Worm (Caenorhabditis elegans) whole organism, L1 larva: ENCODE results near the gene F21E9.2.

ENCODE experiments used
- C34B4.2 ChIP-seq: sonication (generic microtip); optimal IDR thresholded peaks from 2 replicates; lab custom pipeline; 2017; ENCODE audit warnings: mild to moderate bottlenecking, missing genetic modification characterization, missing compliant biosample characterization
- F16B12.6 ChIP-seq: fragments of 150-350 bp; optimal IDR thresholded peaks from 2 replicates; lab custom pipeline; 2014; ENCODE audit warnings: missing biosample characterization, missing genetic modification characterization
- aha-1 ChIP-seq: fragments of 150-350 bp; optimal IDR thresholded peaks from 2 replicates; lab custom pipeline; 2014; ENCODE audit warnings: missing biosample characterization, missing genetic modification characterization
- alr-1 ChIP-seq: fragments of 200-800 bp; sonication (Bioruptor generic); optimal IDR thresholded peaks from 2 replicates; lab custom pipeline; 2018; ENCODE audit warnings: borderline replicate concordance, mild to moderate bottlenecking, missing genetic modification characterization, missing compliant biosample characterization
- ama-1 ChIP-seq: fragments of 150-350 bp; optimal IDR thresholded peaks from 2 replicates; lab custom pipeline; 2014
- blmp-1 ChIP-seq: fragments of 150-350 bp; optimal IDR thresholded peaks from 2 replicates; lab custom pipeline; 2014; ENCODE audit warnings: missing biosample characterization, missing genetic modification characterization
- ceh-63 ChIP-seq: fragments of 200-800 bp; sonication (Bioruptor generic); optimal IDR thresholded peaks from 2 replicates; lab custom pipeline; 2018; ENCODE audit warnings: mild to moderate bottlenecking, missing genetic modification characterization, missing compliant biosample characterization
- ceh-8 ChIP-seq: fragments of 200-800 bp; sonication (Bioruptor generic); optimal IDR thresholded peaks from 2 replicates; lab custom pipeline; 2018; ENCODE audit warnings: mild to moderate bottlenecking, missing genetic modification characterization, moderate library complexity, missing compliant biosample characterization
- ceh-82 ChIP-seq, 3 experiments: fragments of 150-350 bp in 1 of 3; sonication (generic microtip) in 2 of 3; optimal IDR thresholded peaks; 2 replicates each; lab custom pipeline; 2014 to 2017; ENCODE audit warnings: missing biosample characterization in 3 of 3, missing genetic modification characterization in 3 of 3
- ceh-88 ChIP-seq: fragments of 200-800 bp; sonication (Bioruptor generic); IDR thresholded peaks from 2 replicates; pipeline ENCODE4 v1.3.6; 2022; ENCODE audit warnings: missing genetic modification characterization, missing compliant biosample characterization
- ces-1 ChIP-seq: fragments of 150-350 bp; optimal IDR thresholded peaks from 2 replicates; lab custom pipeline; 2014; ENCODE audit warnings: missing biosample characterization, missing genetic modification reagents, missing genetic modification characterization
- dpl-1 ChIP-seq, 3 experiments: fragments of 150-350 bp in 2 of 3; sonication (generic microtip) in 1 of 3; optimal IDR thresholded peaks; 2 replicates each; lab custom pipeline; 2014 to 2017; ENCODE audit warnings: missing biosample characterization in 3 of 3, missing genetic modification characterization in 3 of 3, missing genetic modification reagents in 3 of 3
- dsc-1 ChIP-seq: sonication (generic microtip); optimal IDR thresholded peaks from 2 replicates; lab custom pipeline; 2016; ENCODE audit warnings: mild to moderate bottlenecking, missing genetic modification characterization, missing compliant biosample characterization
- egl-13 ChIP-seq: sonication (generic microtip); optimal IDR thresholded peaks from 2 replicates; lab custom pipeline; 2016; ENCODE audit warnings: missing genotype, missing genetic modification reagents, missing genetic modification characterization, missing compliant biosample characterization
- ets-5 ChIP-seq: fragments of 200-800 bp; sonication (Bioruptor generic); IDR thresholded peaks from 2 replicates; pipeline ENCODE4 v1.3.6; 2022; ENCODE audit warnings: missing genetic modification characterization, missing compliant biosample characterization
- fkh-10 ChIP-seq: sonication (generic microtip); optimal IDR thresholded peaks from 2 replicates; lab custom pipeline; 2017; ENCODE audit warnings: missing biosample characterization, missing genetic modification reagents, missing genetic modification characterization
- fkh-4 ChIP-seq: sonication (generic microtip); optimal IDR thresholded peaks from 2 replicates; lab custom pipeline; 2016; ENCODE audit warnings: missing compliant biosample characterization, missing genetic modification characterization, borderline replicate concordance
- fkh-8 ChIP-seq: sonication (generic microtip); optimal IDR thresholded peaks from 2 replicates; lab custom pipeline; 2016; ENCODE audit warnings: mild to moderate bottlenecking, missing genetic modification characterization, missing compliant biosample characterization
- fos-1 ChIP-seq: fragments of 150-350 bp; optimal IDR thresholded peaks from 2 replicates; lab custom pipeline; 2014; ENCODE audit warnings: missing biosample characterization, missing genetic modification characterization
- grh-1 ChIP-seq: fragments of 200-800 bp; sonication (Bioruptor generic); IDR thresholded peaks from 2 replicates; pipeline ENCODE4 v1.3.6; 2022; ENCODE audit warnings: missing genetic modification reagents, missing genetic modification characterization, missing compliant biosample characterization
- hlh-17 ChIP-seq: fragments of 200-800 bp; sonication (Bioruptor generic); optimal IDR thresholded peaks from 2 replicates; lab custom pipeline; 2018; ENCODE audit warnings: missing genetic modification characterization, mild to moderate bottlenecking, missing compliant biosample characterization, moderate library complexity, borderline replicate concordance
- irx-1 ChIP-seq: sonication (generic microtip); optimal IDR thresholded peaks from 2 replicates; lab custom pipeline; 2016; ENCODE audit warnings: missing genetic modification characterization, missing compliant biosample characterization
- isw-1 ChIP-seq: fragments of 200-800 bp; sonication (Bioruptor generic); IDR thresholded peaks from 2 replicates; pipeline ENCODE4 v1.3.6; 2022; ENCODE audit warnings: missing genetic modification characterization, missing compliant biosample characterization
- jun-1 ChIP-seq: fragments of 150-350 bp; optimal IDR thresholded peaks from 2 replicates; lab custom pipeline; 2014; ENCODE audit warnings: missing biosample characterization, missing genetic modification reagents, missing genetic modification characterization
- lin-14 ChIP-seq: fragments of 200-800 bp; sonication (Bioruptor generic); optimal IDR thresholded peaks from 2 replicates; lab custom pipeline; 2018; ENCODE audit warnings: mild to moderate bottlenecking, missing genetic modification characterization, moderate library complexity, missing compliant biosample characterization
- lin-35 ChIP-seq, 2 experiments: fragments of 150-350 bp; optimal IDR thresholded peaks; 2 replicates each; lab custom pipeline; 2014; ENCODE audit warnings: missing biosample characterization in 2 of 2, missing genetic modification characterization in 2 of 2, missing genetic modification reagents in 2 of 2
- lsy-2 ChIP-seq, 2 experiments: fragments of 150-350 bp; optimal IDR thresholded peaks; 2 replicates each; lab custom pipeline; 2014; ENCODE audit warnings: missing biosample characterization in 2 of 2, missing genetic modification characterization in 2 of 2
- mab-9 ChIP-seq: fragments of 200-800 bp; sonication (Bioruptor generic); IDR thresholded peaks from 2 replicates; pipeline ENCODE4 v1.3.6; 2022; ENCODE audit warnings: missing genetic modification reagents, missing genetic modification characterization, missing compliant biosample characterization
- mdl-1 ChIP-seq, 2 experiments: fragments of 150-350 bp; optimal IDR thresholded peaks; 2 replicates each; lab custom pipeline; 2014 to 2017; ENCODE audit warnings: missing biosample characterization in 2 of 2, missing genetic modification characterization in 2 of 2, inconsistent platforms in 1 of 2
- nhr-19 ChIP-seq: fragments of 200-800 bp; sonication (Bioruptor generic); conservative IDR thresholded peaks from 2 replicates; pipeline ENCODE4 v1.3.6; 2022; ENCODE audit warnings: missing genetic modification characterization, missing compliant biosample characterization
- nhr-237 ChIP-seq: fragments of 150-350 bp; optimal IDR thresholded peaks from 2 replicates; lab custom pipeline; 2014; ENCODE audit warnings: missing biosample characterization, missing genetic modification characterization
- nhr-28 ChIP-seq: fragments of 150-350 bp; optimal IDR thresholded peaks from 2 replicates; lab custom pipeline; 2014; ENCODE audit warnings: missing biosample characterization, missing genetic modification characterization
- nhr-47 ChIP-seq: sonication (generic microtip); optimal IDR thresholded peaks from 2 replicates; lab custom pipeline; 2016; ENCODE audit warnings: mild to moderate bottlenecking, missing genetic modification characterization, moderate library complexity, missing compliant biosample characterization
- nhr-71 ChIP-seq: sonication (generic microtip); optimal IDR thresholded peaks from 2 replicates; lab custom pipeline; 2016; ENCODE audit warnings: mild to moderate bottlenecking, missing genetic modification characterization, moderate library complexity, missing compliant biosample characterization
- nhr-76 ChIP-seq: sonication (generic microtip); optimal IDR thresholded peaks from 2 replicates; lab custom pipeline; 2017; ENCODE audit warnings: missing biosample characterization, missing genetic modification characterization
- nhr-77 ChIP-seq: fragments of 150-350 bp; optimal IDR thresholded peaks from 2 replicates; lab custom pipeline; 2014; ENCODE audit warnings: missing biosample characterization, missing genetic modification characterization
- nhr-85 ChIP-seq: sonication (generic microtip); peaks from one replicate; lab custom pipeline; 2016; ENCODE audit warnings: missing genetic modification characterization, inconsistent platforms, missing compliant biosample characterization
- nhr-90 ChIP-seq: sonication (generic microtip); optimal IDR thresholded peaks from 2 replicates; lab custom pipeline; 2016; ENCODE audit warnings: mild to moderate bottlenecking, missing genetic modification characterization, missing compliant biosample characterization; ENCODE audit not compliant: poor library complexity
- rnt-1 ChIP-seq: sonication (generic microtip); optimal IDR thresholded peaks from 2 replicates; lab custom pipeline; 2016; ENCODE audit warnings: mild to moderate bottlenecking, missing genetic modification characterization, moderate library complexity, missing compliant biosample characterization
- skn-1 ChIP-seq: fragments of 150-350 bp; optimal IDR thresholded peaks from 2 replicates; lab custom pipeline; 2014; ENCODE audit warnings: missing biosample characterization, missing genetic modification characterization
- snpc-4 ChIP-seq: fragments of 150-350 bp; optimal IDR thresholded peaks from 2 replicates; lab custom pipeline; 2014; ENCODE audit warnings: missing biosample characterization, missing genetic modification characterization
- snu-23 ChIP-seq: sonication (generic microtip); optimal IDR thresholded peaks from 2 replicates; lab custom pipeline; 2016; ENCODE audit warnings: missing genetic modification characterization, missing compliant biosample characterization
- sox-4 ChIP-seq: sonication (generic microtip); optimal IDR thresholded peaks from 2 replicates; lab custom pipeline; 2016; ENCODE audit warnings: missing genetic modification characterization, missing compliant biosample characterization
- swsn-7 ChIP-seq: sonication (generic microtip); optimal IDR thresholded peaks from 2 replicates; lab custom pipeline; 2016; ENCODE audit warnings: missing genetic modification characterization, missing compliant biosample characterization
- tbx-2 ChIP-seq: sonication (generic microtip); optimal IDR thresholded peaks from 2 replicates; lab custom pipeline; 2016; ENCODE audit warnings: missing genetic modification characterization, missing compliant biosample characterization
- unc-30 ChIP-seq: sonication (generic microtip); optimal IDR thresholded peaks from 2 replicates; lab custom pipeline; 2017; ENCODE audit warnings: missing biosample characterization, missing genetic modification characterization
- unc-86 ChIP-seq: sonication (generic microtip); optimal IDR thresholded peaks from 2 replicates; lab custom pipeline; 2016; ENCODE audit warnings: missing genetic modification characterization, missing compliant biosample characterization
- zip-4 ChIP-seq: fragments of 200-800 bp; sonication (Bioruptor generic); optimal IDR thresholded peaks from 2 replicates; lab custom pipeline; 2018; ENCODE audit warnings: mild to moderate bottlenecking, missing genetic modification characterization, moderate library complexity, missing compliant biosample characterization
- ztf-11 ChIP-seq, 2 experiments: sonication (generic microtip); optimal IDR thresholded peaks; 2 replicates each; lab custom pipeline; 2016 to 2017; ENCODE audit warnings: missing genetic modification characterization in 2 of 2, missing biosample characterization in 1 of 2, missing compliant biosample characterization in 1 of 2
- ztf-4 ChIP-seq: fragments of 150-350 bp; optimal IDR thresholded peaks from 2 replicates; lab custom pipeline; 2014; ENCODE audit warnings: missing biosample characterization, missing genetic modification characterization

F21E9.2 gene

ce11 chrX:1321044-1321443 lies 8.7 kb downstream of the F21E9.2 start, which contains the start of gene pdk-1:
pdk-1 (plus strand) TSS chrX:1321344.
- TF ChIP-seq F16B12.6 (tag; lab: Kevin White, UChicago): no peak
- TF ChIP-seq dpl-1 (GFP tag; optimal IDR thresholded peaks at IDR 0.05; lab: Kevin White, UChicago): no peak
- TF ChIP-seq jun-1 (tag; lab: Kevin White, UChicago): no peak
- TF ChIP-seq nhr-85: no peak
- TF ChIP-seq ceh-88 (GFP tag; lab: Robert Waterston, UW): no peak
- no peak for TF ChIP-seq sox-4 (tag; lab: Kevin White, UChicago)
- TF ChIP-seq fkh-4 (tag; lab: Kevin White, UChicago): no peak
- TF ChIP-seq fkh-10 (GFP tag; lab: Kevin White, UChicago): no peak
- no peak for TF ChIP-seq nhr-76 (tag; lab: Kevin White, UChicago)
- no peak for TF ChIP-seq ama-1 (lab: Kevin White, UChicago)
- TF ChIP-seq skn-1 (tag; lab: Kevin White, UChicago): no peak
- no peak for TF ChIP-seq C34B4.2 (tag; lab: Kevin White, UChicago)
- no peak for TF ChIP-seq aha-1 (tag; lab: Kevin White, UChicago)
- no peak for TF ChIP-seq snu-23 (GFP tag; lab: Kevin White, UChicago)
- TF ChIP-seq egl-13 (tag; lab: Kevin White, UChicago): no peak
- no peak for TF ChIP-seq fkh-8 (tag; lab: Kevin White, UChicago)
- no peak for TF ChIP-seq ztf-4 (tag; lab: Kevin White, UChicago)
- no peak for TF ChIP-seq snpc-4
- no peak for TF ChIP-seq ces-1 (GFP tag; lab: Kevin White, UChicago)
- no peak for TF ChIP-seq nhr-90
- TF ChIP-seq, all 84 proteins: peak for 0

ce11 chrX:1319708-1320107 lies 10.0 kb downstream of the F21E9.2 start:
- peak; percentile 34 for TF ChIP-seq isw-1 (GFP tag; lab: Robert Waterston, UW)
- TF ChIP-seq F16B12.6 (tag; lab: Kevin White, UChicago): no peak
- no peak for TF ChIP-seq blmp-1 (tag; lab: Kevin White, UChicago)
- TF ChIP-seq alr-1 (tag; lab: Kevin White, UChicago): no peak
- TF ChIP-seq grh-1: no peak
- peak; percentile 45 for TF ChIP-seq nhr-77 (tag; lab: Kevin White, UChicago)
- no peak for TF ChIP-seq nhr-28
- peak in 1 of 2 experiments; percentile 56 for TF ChIP-seq mdl-1 (tag; optimal IDR thresholded peaks at IDR 0.05; lab: Kevin White, UChicago)
- peak; percentile 9 to 74 (median 59) for TF ChIP-seq ceh-82 (tag; optimal IDR thresholded peaks at IDR 0.05; lab: Kevin White, UChicago)
- TF ChIP-seq fkh-8 (tag; lab: Kevin White, UChicago): peak; percentile 42
- peak; percentile 42 for TF ChIP-seq swsn-7 (tag; lab: Kevin White, UChicago)
- TF ChIP-seq zip-4 (GFP tag; lab: Kevin White, UChicago): no peak
- TF ChIP-seq sox-4 (tag; lab: Kevin White, UChicago): no peak
- peak; percentile 66 for TF ChIP-seq jun-1 (tag; lab: Kevin White, UChicago)
- TF ChIP-seq fos-1 (tag; lab: Kevin White, UChicago): no peak
- TF ChIP-seq fkh-4 (tag; lab: Kevin White, UChicago): no peak
- TF ChIP-seq lsy-2 (tag; optimal IDR thresholded peaks at IDR 0.05; lab: Kevin White, UChicago): peak; percentile 1 to 50
- 0 out of 2 replicates have a peak, but pooled peaks have one; percentile 14 for TF ChIP-seq mab-9 (GFP tag; lab: Robert Waterston, UW)
- peak; percentile 62 for TF ChIP-seq rnt-1 (tag; lab: Kevin White, UChicago)
- peak; percentile 2 for TF ChIP-seq unc-86 (tag; lab: Kevin White, UChicago)
- TF ChIP-seq lin-14 (GFP tag; lab: Kevin White, UChicago): peak; percentile 92
- peak; percentile 47 for TF ChIP-seq ceh-8
- peak; percentile 74 for TF ChIP-seq nhr-71 (tag; lab: Kevin White, UChicago)
- TF ChIP-seq hlh-17 (GFP tag; lab: Kevin White, UChicago): no peak
- TF ChIP-seq ets-5 (GFP tag; lab: Robert Waterston, UW): no peak
- TF ChIP-seq nhr-90: peak; percentile 58
- TF ChIP-seq dsc-1 (tag; lab: Kevin White, UChicago): peak; percentile 31
- TF ChIP-seq irx-1: peak; percentile 48
- peak; percentile 72 for TF ChIP-seq nhr-47
- peak; percentile 79 for TF ChIP-seq nhr-85
- no peak for TF ChIP-seq ces-1 (GFP tag; lab: Kevin White, UChicago)
- TF ChIP-seq ceh-63 (GFP tag; lab: Kevin White, UChicago): no peak
- TF ChIP-seq tbx-2 (tag; lab: Kevin White, UChicago): peak; percentile 67
- no peak for TF ChIP-seq unc-30
- TF ChIP-seq nhr-237 (tag; lab: Kevin White, UChicago): no peak
- TF ChIP-seq lin-35 (GFP tag; optimal IDR thresholded peaks at IDR 0.05; lab: Kevin White, UChicago): peak; percentile 22 to 54
- peak in 1 of 2 experiments; percentile 10 for TF ChIP-seq ztf-11 (tag; optimal IDR thresholded peaks at IDR 0.05; lab: Kevin White, UChicago)
- peak; percentile 78 for TF ChIP-seq skn-1 (tag; lab: Kevin White, UChicago)
- TF ChIP-seq nhr-19 (GFP tag; lab: Robert Waterston, UW): peak; percentile 45
